Fruit fly (Drosophila melanogaster) whole organism, embryonic: ENCODE data around the gene Ugt305A1.

ENCODE experiments used
- Asciz ChIP-seq: fragments of 200-800 bp; sonication (Bioruptor generic); optimal IDR thresholded peaks from 2 replicates; lab custom pipeline; 2017; ENCODE audit warnings: missing biosample characterization, mild to moderate bottlenecking, missing genetic modification characterization, missing genetic modification reagents
- CG10366 ChIP-seq: fragments of 200-800 bp; sonication (Bioruptor generic); IDR thresholded peaks from 2 replicates; pipeline ENCODE4 v1.3.6; 2022; ENCODE audit warnings: missing biosample characterization, missing genetic modification characterization
- CG14965 ChIP-seq: fragments of 200-800 bp; sonication (Bioruptor generic); optimal IDR thresholded peaks from 2 replicates; lab custom pipeline; 2016; ENCODE audit warnings: missing biosample characterization, missing genetic modification characterization, borderline replicate concordance
- CG16815 ChIP-seq: fragments of 200-800 bp; sonication (Bioruptor generic); optimal IDR thresholded peaks from 3 replicates; lab custom pipeline; 2017; ENCODE audit warnings: missing biosample characterization, mild to moderate bottlenecking, missing genetic modification characterization
- CG17359 ChIP-seq: fragments of 200-800 bp; sonication (Bioruptor generic); optimal IDR thresholded peaks from 3 replicates; lab custom pipeline; 2018; ENCODE audit warnings: missing biosample characterization, mild to moderate bottlenecking, missing genetic modification characterization, moderate library complexity
- CG3065 ChIP-seq: fragments of 200-800 bp; sonication (Bioruptor generic); optimal IDR thresholded peaks from 2 replicates; lab custom pipeline; 2016; ENCODE audit warnings: missing biosample characterization, missing genetic modification characterization
- CG33557 ChIP-seq: fragments of 200-800 bp; sonication (Bioruptor generic); optimal IDR thresholded peaks from 2 replicates; lab custom pipeline; 2019; ENCODE audit warnings: missing biosample characterization, mild to moderate bottlenecking, missing genetic modification characterization, moderate library complexity
- CG34376 ChIP-seq: fragments of 200-800 bp; sonication (Bioruptor generic); optimal IDR thresholded peaks from 2 replicates; lab custom pipeline; 2018; ENCODE audit warnings: missing biosample characterization, mild to moderate bottlenecking, missing genetic modification characterization
- CG4617 ChIP-seq: fragments of 200-800 bp; sonication (Bioruptor generic); optimal IDR thresholded peaks from 3 replicates; lab custom pipeline; 2016; ENCODE audit warnings: missing biosample characterization, missing genetic modification characterization, borderline replicate concordance
- CG6854 ChIP-seq: fragments of 200-800 bp; sonication (Bioruptor generic); optimal IDR thresholded peaks from 3 replicates; lab custom pipeline; 2017; ENCODE audit warnings: missing biosample characterization, mild to moderate bottlenecking, missing genetic modification characterization
- CG7745 ChIP-seq: fragments of 200-800 bp; sonication (Bioruptor generic); optimal IDR thresholded peaks from 2 replicates; lab custom pipeline; 2018; ENCODE audit warnings: missing biosample characterization, mild to moderate bottlenecking, missing genetic modification characterization, moderate library complexity
- CG7987 ChIP-seq: fragments of 200-800 bp; sonication (Bioruptor generic); optimal IDR thresholded peaks from 2 replicates; lab custom pipeline; 2018; ENCODE audit warnings: missing biosample characterization, mild to moderate bottlenecking, missing genetic modification characterization, moderate library complexity
- CG8359 ChIP-seq: fragments of 200-800 bp; sonication (Bioruptor generic); optimal IDR thresholded peaks from 2 replicates; lab custom pipeline; 2017; ENCODE audit warnings: missing biosample characterization, mild to moderate bottlenecking, missing genetic modification characterization, borderline replicate concordance
- CG9609 ChIP-seq: fragments of 200-800 bp; sonication (Bioruptor generic); optimal IDR thresholded peaks from 3 replicates; lab custom pipeline; 2016; ENCODE audit warnings: missing biosample characterization, missing genetic modification characterization
- CG9932 ChIP-seq: fragments of 200-800 bp; sonication (Bioruptor generic); IDR thresholded peaks from 2 replicates; pipeline ENCODE4 v1.3.6; 2022; ENCODE audit warnings: missing biosample characterization, missing genetic modification characterization
- E2f1 ChIP-seq: fragments of 200-800 bp; sonication (Bioruptor generic); IDR thresholded peaks from 2 replicates; pipeline ENCODE4 v1.3.6; 2022; ENCODE audit warnings: missing biosample characterization, missing genetic modification characterization
- GATAe ChIP-seq: fragments of 200-800 bp; sonication (Bioruptor generic); conservative IDR thresholded peaks from 2 replicates; pipeline ENCODE4 v1.3.6; 2022; ENCODE audit warnings: missing biosample characterization, missing genetic modification characterization
- Med ChIP-seq: fragments of 200-800 bp; sonication (Bioruptor generic); peaks from one replicate; lab custom pipeline; 2016; ENCODE audit warnings: missing biosample characterization, missing genetic modification characterization, mild to moderate bottlenecking, inconsistent platforms, moderate library complexity
- Pdp1 ChIP-seq, 2 experiments: fragments of 200-800 bp; sonication (Bioruptor generic); optimal IDR thresholded peaks; 3 replicates each; lab custom pipeline; 2016; ENCODE audit warnings: missing biosample characterization in 2 of 2, missing genetic modification characterization in 2 of 2, mild to moderate bottlenecking in 1 of 2, moderate library complexity in 1 of 2
- Side ChIP-seq: fragments of 200-800 bp; sonication (Bioruptor generic); optimal IDR thresholded peaks from 2 replicates; lab custom pipeline; 2016; ENCODE audit warnings: missing biosample characterization, missing genetic modification characterization
- Sry-β ChIP-seq: fragments of 200-800 bp; sonication (Bioruptor generic); optimal IDR thresholded peaks from 2 replicates; lab custom pipeline; 2018; ENCODE audit warnings: missing biosample characterization, mild to moderate bottlenecking, missing genetic modification characterization, moderate library complexity
- abd-A ChIP-seq: fragments of 200-800 bp; sonication (Bioruptor generic); optimal IDR thresholded peaks from 3 replicates; lab custom pipeline; 2019; ENCODE audit warnings: missing biosample characterization, mild to moderate bottlenecking, missing genetic modification characterization, moderate library complexity
- ato ChIP-seq: fragments of 200-800 bp; sonication (Bioruptor generic); IDR thresholded peaks from 2 replicates; pipeline ENCODE4 v1.3.6; 2022; ENCODE audit warnings: missing biosample characterization, missing genetic modification characterization; ENCODE audit not compliant: partially characterized antibody
- caup ChIP-seq: fragments of 200-800 bp; sonication (Bioruptor generic); optimal IDR thresholded peaks from 3 replicates; lab custom pipeline; 2017; ENCODE audit warnings: missing biosample characterization, mild to moderate bottlenecking, missing genetic modification characterization, moderate library complexity; ENCODE audit not compliant: severe bottlenecking
- chm ChIP-seq: fragments of 200-800 bp; sonication (Bioruptor generic); IDR thresholded peaks from 2 replicates; pipeline ENCODE4 v1.3.6; 2022; ENCODE audit warnings: missing biosample characterization, missing genetic modification characterization
- cwo ChIP-seq: fragments of 200-800 bp; sonication (Bioruptor generic); optimal IDR thresholded peaks from 3 replicates; lab custom pipeline; 2017; ENCODE audit warnings: missing biosample characterization, missing genetic modification characterization, mild to moderate bottlenecking, moderate library complexity, missing genetic modification reagents
- disco-r ChIP-seq: fragments of 200-800 bp; sonication (Bioruptor generic); optimal IDR thresholded peaks from 2 replicates; lab custom pipeline; 2016; ENCODE audit warnings: missing biosample characterization, missing genetic modification characterization
- dpn ChIP-seq, 2 experiments: fragments of 200-800 bp; sonication (Bioruptor generic); optimal IDR thresholded peaks; 3 replicates each; lab custom pipeline; 2016; ENCODE audit warnings: missing biosample characterization in 2 of 2, missing genetic modification characterization in 2 of 2
- exex ChIP-seq: fragments of 200-800 bp; sonication (Bioruptor generic); optimal IDR thresholded peaks from 4 replicates; lab custom pipeline; 2018; ENCODE audit warnings: missing biosample characterization, mild to moderate bottlenecking, missing genetic modification characterization, moderate library complexity
- ftz-f1 ChIP-seq: fragments of 200-800 bp; sonication (Bioruptor generic); optimal IDR thresholded peaks from 2 replicates; lab custom pipeline; 2016; ENCODE audit warnings: missing biosample characterization, missing genetic modification characterization
- grn ChIP-seq: fragments of 200-800 bp; sonication (Bioruptor generic); optimal IDR thresholded peaks from 3 replicates; lab custom pipeline; 2017; ENCODE audit warnings: missing biosample characterization, missing genetic modification characterization
- hth ChIP-seq: fragments of >200 bp; optimal IDR thresholded peaks from 2 replicates; lab custom pipeline; 2017; ENCODE audit warnings: inconsistent platforms
- lab ChIP-seq: fragments of 200-800 bp; sonication (Bioruptor generic); optimal IDR thresholded peaks from 3 replicates; lab custom pipeline; 2017; ENCODE audit warnings: missing biosample characterization, missing genetic modification characterization, mild to moderate bottlenecking, moderate library complexity, missing genetic modification reagents
- lmd ChIP-seq: fragments of 200-800 bp; sonication (Bioruptor generic); IDR thresholded peaks from 2 replicates; pipeline ENCODE4 v1.3.6; 2022; ENCODE audit warnings: missing biosample characterization, missing genetic modification characterization
- mam ChIP-seq: fragments of 200-800 bp; sonication (Bioruptor generic); optimal IDR thresholded peaks from 3 replicates; lab custom pipeline; 2016; ENCODE audit warnings: missing biosample characterization, missing genetic modification characterization
- nerfin-2 ChIP-seq: fragments of 200-800 bp; sonication (Bioruptor generic); IDR thresholded peaks from 2 replicates; pipeline ENCODE4 v1.3.6; 2022; ENCODE audit warnings: missing biosample characterization, missing genetic modification characterization; ENCODE audit not compliant: partially characterized antibody
- odd ChIP-seq: fragments of 200-800 bp; sonication (Bioruptor generic); optimal IDR thresholded peaks from 2 replicates; lab custom pipeline; 2017; ENCODE audit warnings: missing biosample characterization, mild to moderate bottlenecking, missing genetic modification characterization
- shn ChIP-seq: fragments of 200-800 bp; sonication (Bioruptor generic); optimal IDR thresholded peaks from 3 replicates; lab custom pipeline; 2016; ENCODE audit warnings: missing biosample characterization, missing genetic modification characterization
- tll ChIP-seq, 2 experiments: fragments of 200-800 bp in 1 of 2; fragments of >200 bp in 1 of 2; sonication (Bioruptor generic) in 1 of 2; optimal IDR thresholded peaks; 2 replicates each; lab custom pipeline; 2017 to 2019; ENCODE audit warnings: missing biosample characterization in 2 of 2, missing genetic modification characterization in 2 of 2, mild to moderate bottlenecking in 1 of 2, moderate library complexity in 1 of 2
- wor ChIP-seq: fragments of 200-800 bp; sonication (Bioruptor generic); IDR thresholded peaks from 2 replicates; pipeline ENCODE4 v1.3.6; 2022; ENCODE audit warnings: missing biosample characterization, missing genetic modification characterization

The Ugt305A1 gene

DNA sequence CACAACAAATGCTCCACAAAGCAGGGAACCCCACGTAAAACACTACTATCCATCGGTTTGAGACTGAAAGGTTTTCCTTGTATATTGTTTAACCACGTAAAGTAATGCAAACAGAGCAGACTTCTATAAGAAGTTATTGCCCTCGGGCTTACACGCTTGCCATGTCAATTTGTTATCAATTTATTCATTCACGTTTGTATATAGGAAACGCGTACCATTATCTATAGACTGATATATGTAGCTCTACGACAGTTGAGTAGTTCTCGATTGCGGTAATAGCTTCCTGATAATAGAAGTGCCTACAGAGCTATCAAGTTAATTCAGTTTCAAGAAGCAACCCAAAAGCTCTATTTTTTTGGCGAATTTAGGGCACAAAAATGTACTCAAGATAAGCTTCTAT is 39.6 kb downstream of the Ugt305A1 start (continued):
- TF ChIP-seq shn (no peak), abd-A (tag; lab: Kevin White, UChicago) (no peak), tll (GFP tag; optimal IDR thresholded peaks at IDR 0.05; lab: Kevin White, UChicago) (no peak), mam (GFP tag; lab: Kevin White, UChicago) (no peak), CG8359 (GFP tag; lab: Kevin White, UChicago) (no peak), odd (GFP tag; lab: Kevin White, UChicago) (no peak), CG3065 (GFP tag; lab: Kevin White, UChicago) (no peak), wor (GFP tag; lab: Robert Waterston, UW) (no peak), CG4617 (no peak), GATAe (GFP tag; lab: Robert Waterston, UW) (peak; percentile 29; the same call in 1 of the 2 replicates), CG7745 (tag; lab: Kevin White, UChicago) (no peak), Med (GFP tag; lab: Kevin White, UChicago) (peak; percentile 21), CG9609 (GFP tag; lab: Kevin White, UChicago) (no peak), CG7987 (no peak), chm (GFP tag; lab: Robert Waterston, UW) (no peak), lmd (GFP tag; lab: Robert Waterston, UW) (no peak), exex (tag; lab: Kevin White, UChicago) (peak; percentile 95), CG34376 (GFP tag; lab: Kevin White, UChicago) (peak; percentile 15), CG10366 (GFP tag; lab: Robert Waterston, UW) (no peak), hth (lab: Kevin White, UChicago) (no peak), Asciz (no peak), ftz-f1 (GFP tag; lab: Kevin White, UChicago) (no peak), E2f1 (GFP tag; lab: Robert Waterston, UW) (no peak), lab (peak; percentile 5), CG17359 (no peak), ato (GFP tag; lab: Robert Waterston, UW) (no peak), grn (GFP tag; lab: Kevin White, UChicago) (peak; percentile 32), dpn (GFP tag; optimal IDR thresholded peaks at IDR 0.05; lab: Kevin White, UChicago) (no peak), caup (GFP tag; lab: Kevin White, UChicago) (peak; percentile 14), nerfin-2 (GFP tag; lab: Robert Waterston, UW) (no peak), cwo (GFP tag; lab: Kevin White, UChicago) (peak; percentile 52), Side (GFP tag; lab: Kevin White, UChicago) (no peak), Pdp1 (GFP tag; optimal IDR thresholded peaks at IDR 0.05; lab: Kevin White, UChicago) (peak in 1 of 2 experiments; percentile 37), CG16815 (no peak), CG14965 (GFP tag; lab: Kevin White, UChicago) (no peak), disco-r (GFP tag; lab: Kevin White, UChicago) (no peak), CG6854 (GFP tag; lab: Kevin White, UChicago) (no peak), CG33557 (no peak), Sry-β (no peak), CG9932 (no peak)
